Worm (Caenorhabditis elegans) whole organism, late embryonic: ENCODE measurements around the gene ifb-1.

ENCODE experiments used
- ama-1 ChIP-seq: fragments of 150-350 bp; optimal IDR thresholded peaks from 2 replicates; lab custom pipeline; 2014
- ceh-22 ChIP-seq: sonication (generic microtip); optimal IDR thresholded peaks from 2 replicates; lab custom pipeline; 2017; ENCODE audit warnings: missing biosample characterization, missing genetic modification characterization
- elt-2 ChIP-seq: sonication (generic microtip); optimal IDR thresholded peaks from 2 replicates; lab custom pipeline; 2016; ENCODE audit warnings: missing genetic modification reagents, missing genetic modification characterization, missing compliant biosample characterization
- fkh-6 ChIP-seq: sonication (generic microtip); optimal IDR thresholded peaks from 2 replicates; lab custom pipeline; 2016; ENCODE audit warnings: missing genetic modification characterization, missing compliant biosample characterization
- hlh-15 ChIP-seq: sonication (generic microtip); optimal IDR thresholded peaks from 2 replicates; lab custom pipeline; 2016; ENCODE audit warnings: missing genetic modification characterization, missing compliant biosample characterization
- mec-3 ChIP-seq: sonication (generic microtip); optimal IDR thresholded peaks from 2 replicates; lab custom pipeline; 2016; ENCODE audit warnings: borderline replicate concordance, missing genetic modification characterization, missing compliant biosample characterization
- nhr-11 ChIP-seq: fragments of 150-350 bp; optimal IDR thresholded peaks from 2 replicates; lab custom pipeline; 2014; ENCODE audit warnings: missing biosample characterization, missing genetic modification characterization
- pqm-1 ChIP-seq: sonication (generic microtip); optimal IDR thresholded peaks from 2 replicates; lab custom pipeline; 2016; ENCODE audit warnings: missing genetic modification characterization, missing compliant biosample characterization
- sdc-2 ChIP-seq: sonication (generic microtip); optimal IDR thresholded peaks from 2 replicates; lab custom pipeline; 2016; ENCODE audit warnings: missing genotype, missing genetic modification characterization, missing compliant biosample characterization
- sox-2 ChIP-seq: fragments of 200-800 bp; sonication (Bioruptor generic); IDR thresholded peaks from 2 replicates; pipeline ENCODE4 v1.3.6; 2022; ENCODE audit warnings: missing genetic modification reagents, missing genetic modification characterization, missing compliant biosample characterization
- sox-4 ChIP-seq: sonication (generic microtip); optimal IDR thresholded peaks from 2 replicates; lab custom pipeline; 2017; ENCODE audit warnings: mild to moderate bottlenecking, missing genetic modification characterization, inconsistent platforms, missing compliant biosample characterization
- ttx-3 ChIP-seq: sonication (generic microtip); optimal IDR thresholded peaks from 2 replicates; lab custom pipeline; 2016; ENCODE audit warnings: missing genetic modification reagents, missing genetic modification characterization, missing compliant biosample characterization

- TF ChIP-seq sdc-2 (tag; lab: Kevin White, UChicago) (no peak), sox-2 (no peak), ttx-3 (tag; lab: Kevin White, UChicago) (no peak), nhr-11 (tag; lab: Kevin White, UChicago) (no peak), sox-4 (no peak), fkh-6 (no peak), mec-3 (tag; lab: Kevin White, UChicago) (no peak), ceh-22 (tag; lab: Kevin White, UChicago) (no peak), pqm-1 (tag; lab: Kevin White, UChicago) (no peak), ama-1 (lab: Kevin White, UChicago) (no peak), elt-2 (tag; lab: Kevin White, UChicago) (no peak), hlh-15 (tag; lab: Kevin White, UChicago) (no peak)
These were observed 32.0 kb downstream of the ifb-1 start, which contains the start of the genes msp-63 and msp-142 for ce11 chrII:5797348-5797977.
